Worm (Caenorhabditis elegans): ENCODE results near the gene F18A11.2.

The F18A11.2 gene

DNA sequence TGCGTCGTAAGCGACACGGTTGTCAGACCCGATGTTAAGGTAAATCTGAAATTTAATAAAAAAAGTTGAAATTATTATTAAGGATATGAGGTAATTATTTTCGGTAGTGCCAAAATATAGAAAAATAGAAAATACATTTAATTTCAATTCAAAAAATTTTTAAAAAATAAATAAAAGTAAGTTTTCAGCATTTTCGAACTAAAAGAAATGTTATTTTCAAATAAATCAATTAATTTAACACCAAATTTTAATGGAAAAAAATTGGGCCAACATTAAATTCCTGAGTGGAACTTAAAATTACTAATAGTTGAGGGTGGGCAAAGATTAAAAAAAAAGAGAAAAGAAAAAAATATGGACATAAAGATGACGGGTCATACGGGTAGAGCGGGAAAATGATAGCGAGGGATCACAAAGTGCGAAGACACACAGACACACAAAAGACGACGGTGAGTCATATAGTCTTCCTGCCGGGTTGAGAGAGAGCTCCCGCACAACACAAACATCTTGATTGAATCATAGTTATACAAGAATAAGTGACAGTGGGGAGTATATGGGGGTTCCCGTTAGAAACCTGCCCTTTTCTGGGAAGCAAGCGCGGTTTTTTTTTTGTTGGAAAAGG is 5.6 kb upstream of the F18A11.2 start, which contains the start of gene max-2 (continued):
- no peak for TF ChIP-seq ZK546.5 (tag; optimal IDR thresholded peaks at IDR 0.05)
- no peak for TF ChIP-seq lin-15B (tag; optimal IDR thresholded peaks at IDR 0.05)
- TF ChIP-seq T26A8.4 (GFP tag; IDR thresholded peaks at IDR 0.05), result no peak
- no peak for TF ChIP-seq ama-1 (optimal IDR thresholded peaks at IDR 0.05)
- TF ChIP-seq lsy-2 (tag; optimal IDR thresholded peaks at IDR 0.05), result peak in 1 of 2 experiments; percentile 26
- TF ChIP-seq egl-27 (tag; optimal IDR thresholded peaks at IDR 0.05), result no peak
- peak; percentile 67 for TF ChIP-seq dve-1 (tag; optimal IDR thresholded peaks at IDR 0.05; ENCODE audit: insufficient read depth)
- TF ChIP-seq egl-43 (GFP tag; IDR thresholded peaks at IDR 0.05), result no peak
- TF ChIP-seq ceh-44 (GFP tag; IDR thresholded peaks at IDR 0.05), result no peak
- no peak for TF ChIP-seq mxl-2 (GFP tag; conservative IDR thresholded peaks at IDR 0.05)
- TF ChIP-seq hlh-11 (tag; optimal IDR thresholded peaks at IDR 0.05), result peak; percentile 33
- TF ChIP-seq F44E2.7 (GFP tag; IDR thresholded peaks at IDR 0.05), result no peak
- no peak for TF ChIP-seq pha-4 (GFP tag; IDR thresholded peaks at IDR 0.05)
- peak; percentile 27 for TF ChIP-seq pha-4 (tag; optimal IDR thresholded peaks at IDR 0.05)
- peak; percentile 64 for TF ChIP-seq nhr-6 (tag; optimal IDR thresholded peaks at IDR 0.05)
- TF ChIP-seq madf-5 (GFP tag; IDR thresholded peaks at IDR 0.05), result no peak
- TF ChIP-seq nhr-111 (GFP tag; optimal IDR thresholded peaks at IDR 0.05), result no peak
- TF ChIP-seq lin-1 (GFP tag; IDR thresholded peaks at IDR 0.05), result no peak
- no peak for TF ChIP-seq ztf-7 (tag; optimal IDR thresholded peaks at IDR 0.05)
- no peak for TF ChIP-seq nhr-11 (tag; optimal IDR thresholded peaks at IDR 0.05)
- no peak for TF ChIP-seq F26F4.8 (GFP tag; conservative IDR thresholded peaks at IDR 0.05)
- no peak for TF ChIP-seq duxl-1 (tag; optimal IDR thresholded peaks at IDR 0.05; ENCODE audit: poor library complexity)
- TF ChIP-seq ceh-20 (GFP tag; IDR thresholded peaks at IDR 0.05), result no peak
- no peak for TF ChIP-seq lin-29 (GFP tag; IDR thresholded peaks at IDR 0.05)
- no peak for TF ChIP-seq Y5F2A.4 (GFP tag; optimal IDR thresholded peaks at IDR 0.05)
- TF ChIP-seq D1046.2 (GFP tag; IDR thresholded peaks at IDR 0.05), result no peak
- TF ChIP-seq mdt-29 (GFP tag; IDR thresholded peaks at IDR 0.05), result no peak
- TF ChIP-seq saeg-2 (GFP tag; IDR thresholded peaks at IDR 0.05), result no peak
- no peak for TF ChIP-seq dmd-9 (GFP tag; IDR thresholded peaks at IDR 0.05)
- TF ChIP-seq daf-16 (GFP tag; optimal IDR thresholded peaks at IDR 0.05), result no peak
- peak; percentile 24 for TF ChIP-seq daf-16 (tag; optimal IDR thresholded peaks at IDR 0.05)
- TF ChIP-seq ces-1 (GFP tag; optimal IDR thresholded peaks at IDR 0.05), result no peak
- 0 out of 2 replicates have a peak, but pooled peaks have one; percentile 39 for TF ChIP-seq nhr-41 (GFP tag; IDR thresholded peaks at IDR 0.05)
- no peak for TF ChIP-seq daf-8 (GFP tag; IDR thresholded peaks at IDR 0.05)
- no peak for TF ChIP-seq spr-3 (GFP tag; optimal IDR thresholded peaks at IDR 0.05)
- no peak for TF ChIP-seq fos-1 (tag; optimal IDR thresholded peaks at IDR 0.05)
- TF ChIP-seq gei-8 (GFP tag; optimal IDR thresholded peaks at IDR 0.05), result no peak
- TF ChIP-seq zip-11 (GFP tag; IDR thresholded peaks at IDR 0.05), result no peak
- no peak for TF ChIP-seq Y105C5A.15 (GFP tag; IDR thresholded peaks at IDR 0.05)
- TF ChIP-seq hmg-1.1 (GFP tag; IDR thresholded peaks at IDR 0.05), result no peak
- no peak for TF ChIP-seq ctbp-1 (GFP tag; IDR thresholded peaks at IDR 0.05)
- TF ChIP-seq nhr-10 (tag; optimal IDR thresholded peaks at IDR 0.05), result no peak
- TF ChIP-seq nhr-42 (GFP tag; IDR thresholded peaks at IDR 0.05), result no peak
- peak; percentile 35 for TF ChIP-seq mep-1 (tag; optimal IDR thresholded peaks at IDR 0.05)
- TF ChIP-seq hif-1 (tag; optimal IDR thresholded peaks at IDR 0.05), result no peak
- no peak for TF ChIP-seq nhr-76 (tag; optimal IDR thresholded peaks at IDR 0.05)
- TF ChIP-seq unc-39 (tag; optimal IDR thresholded peaks at IDR 0.05), result no peak
- peak; percentile 34 for TF ChIP-seq pqm-1 (tag; optimal IDR thresholded peaks at IDR 0.05)
- TF ChIP-seq hlh-30 (tag; optimal IDR thresholded peaks at IDR 0.05; ENCODE audit: insufficient read depth), result peak; percentile 21
- TF ChIP-seq jun-1 (tag; optimal IDR thresholded peaks at IDR 0.05), result no peak
- no peak for TF ChIP-seq lin-13 (GFP tag; optimal IDR thresholded peaks at IDR 0.05)
- no peak for TF ChIP-seq spr-1 (tag; optimal IDR thresholded peaks at IDR 0.05)

All from whole organism, L4 larva.